Worm (Caenorhabditis elegans): ENCODE data around the gene hrde-1.

hrde-1 gene

ce11 chrIII:4195306-4196008 lies 19.5 kb upstream of the hrde-1 start (continued):
- TF ChIP-seq C34B4.2 (tag; optimal IDR thresholded peaks at IDR 0.05) (no peak), hlh-17 (GFP tag; optimal IDR thresholded peaks at IDR 0.05; ENCODE audit: borderline replicate concordance) (peak; percentile 5), tbx-2 (tag; optimal IDR thresholded peaks at IDR 0.05) (peak; percentile 5), swsn-7 (tag; optimal IDR thresholded peaks at IDR 0.05) (peak; percentile 21), nhr-84 (tag; optimal IDR thresholded peaks at IDR 0.05) (no peak), egl-27 (tag; optimal IDR thresholded peaks at IDR 0.05) (no peak), ets-5 (GFP tag; IDR thresholded peaks at IDR 0.05) (no peak), nhr-28 (tag; optimal IDR thresholded peaks at IDR 0.05) (no peak), lir-3 (tag; optimal IDR thresholded peaks at IDR 0.05; ENCODE audit: poor library complexity) (peak; percentile 11), nhr-76 (tag; optimal IDR thresholded peaks at IDR 0.05) (no peak), nhr-90 (tag; optimal IDR thresholded peaks at IDR 0.05; ENCODE audit: poor library complexity) (peak; percentile 63), blmp-1 (tag; optimal IDR thresholded peaks at IDR 0.05) (peak; percentile 77), ceh-63 (GFP tag; optimal IDR thresholded peaks at IDR 0.05) (no peak), aha-1 (tag; optimal IDR thresholded peaks at IDR 0.05) (no peak), lin-35 (GFP tag; optimal IDR thresholded peaks at IDR 0.05) (peak in 1 of 2 experiments; percentile 34), ama-1 (optimal IDR thresholded peaks at IDR 0.05) (peak; percentile 95), rnt-1 (tag; optimal IDR thresholded peaks at IDR 0.05) (peak; percentile 53), sup-37 (GFP tag; optimal IDR thresholded peaks at IDR 0.05) (peak; percentile 41), nhr-20 (tag; optimal IDR thresholded peaks at IDR 0.05) (peak; percentile 37), C16A3.4 (tag; optimal IDR thresholded peaks at IDR 0.05) (peak; percentile 43), tlp-1 (tag; optimal IDR thresholded peaks at IDR 0.05) (no peak), xbp-1 (tag; optimal IDR thresholded peaks at IDR 0.05) (no peak), F16B12.6 (tag; optimal IDR thresholded peaks at IDR 0.05) (no peak), efl-3 (GFP tag; optimal IDR thresholded peaks at IDR 0.05) (no peak), dpl-1 (GFP tag; optimal IDR thresholded peaks at IDR 0.05) (no peak), ceh-90 (tag; optimal IDR thresholded peaks at IDR 0.05) (no peak), nhr-19 (GFP tag; conservative IDR thresholded peaks at IDR 0.05) (peak; percentile 60), zip-4 (GFP tag; optimal IDR thresholded peaks at IDR 0.05) (peak; percentile 28), hpl-2 (GFP tag; optimal IDR thresholded peaks at IDR 0.05) (peak; percentile 39), fos-1 (tag; optimal IDR thresholded peaks at IDR 0.05) (peak; percentile 35), dsc-1 (tag; optimal IDR thresholded peaks at IDR 0.05) (peak; percentile 64), mef-2 (tag; optimal IDR thresholded peaks at IDR 0.05) (no peak), unc-86 (tag; optimal IDR thresholded peaks at IDR 0.05) (no peak), fkh-4 (tag; optimal IDR thresholded peaks at IDR 0.05; ENCODE audit: borderline replicate concordance) (peak; percentile 32), ztf-4 (tag; optimal IDR thresholded peaks at IDR 0.05) (peak; percentile 72), lin-14 (GFP tag; optimal IDR thresholded peaks at IDR 0.05) (peak; percentile 22), elt-2 (tag; optimal IDR thresholded peaks at IDR 0.05) (peak; percentile 60), alr-1 (tag; optimal IDR thresholded peaks at IDR 0.05; ENCODE audit: borderline replicate concordance) (no peak), ceh-82 (tag; optimal IDR thresholded peaks at IDR 0.05) (no peak), nhr-11 (tag; optimal IDR thresholded peaks at IDR 0.05) (no peak), unc-130 (tag; optimal IDR thresholded peaks at IDR 0.05) (peak; percentile 13), nhr-47 (tag; optimal IDR thresholded peaks at IDR 0.05) (peak; percentile 59), pax-3 (tag; optimal IDR thresholded peaks at IDR 0.05) (peak; percentile 45), mdl-1 (tag; optimal IDR thresholded peaks at IDR 0.05) (no peak), aly-2 (tag; optimal IDR thresholded peaks at IDR 0.05) (peak; percentile 94), hlh-4 (tag; optimal IDR thresholded peaks at IDR 0.05) (no peak), nhr-71 (tag; optimal IDR thresholded peaks at IDR 0.05) (peak; percentile 83), egl-13 (tag; optimal IDR thresholded peaks at IDR 0.05) (no peak), elt-3 (tag; optimal IDR thresholded peaks at IDR 0.05) (no peak), jun-1 (tag; optimal IDR thresholded peaks at IDR 0.05) (no peak), C04F5.9 (tag; optimal IDR thresholded peaks at IDR 0.05) (no peak)

Measured in whole organism, L1 larva.